Worm (Caenorhabditis elegans): Measurements from ENCODE around the gene gly-13.

Gene gly-13

ce11 chrX:9261626-9262189, 34.7 kb downstream of the gly-13 start:
- peak; percentile 5 for TF ChIP-seq elt-2 (tag; optimal IDR thresholded peaks at IDR 0.05)
- TF ChIP-seq eyg-1 (tag; optimal IDR thresholded peaks at IDR 0.05): no peak
- no peak for TF ChIP-seq ceh-9 (tag; optimal IDR thresholded peaks at IDR 0.05)

- no peak for TF ChIP-seq hlh-15 (tag; optimal IDR thresholded peaks at IDR 0.05)
- no peak for TF ChIP-seq pqm-1 (tag; optimal IDR thresholded peaks at IDR 0.05)
- no peak for TF ChIP-seq C38D4.7 (GFP tag; optimal IDR thresholded peaks at IDR 0.05)
- TF ChIP-seq F13H6.1 (tag; optimal IDR thresholded peaks at IDR 0.05): no peak
- TF ChIP-seq ceh-22 (tag; optimal IDR thresholded peaks at IDR 0.05): no peak
- no peak for TF ChIP-seq ceh-9 (tag; optimal IDR thresholded peaks at IDR 0.05)
- TF ChIP-seq unc-55 (GFP tag; optimal IDR thresholded peaks at IDR 0.05): no peak
- no peak for TF ChIP-seq ztf-16 (tag; optimal IDR thresholded peaks at IDR 0.05)
- TF ChIP-seq sdc-2 (tag; optimal IDR thresholded peaks at IDR 0.05): no peak
Measured at ce11 chrX:9259552-9259951, 36.9 kb downstream of the gly-13 start, which contains the start of gene F18G5.1. TSS of gene F18G5.1 (plus strand) at chrX:9259852.

ce11 chrX:9255993-9256392, 40.4 kb downstream of the gly-13 start:
- TF ChIP-seq gmeb-2 (tag; optimal IDR thresholded peaks at IDR 0.05): no peak
- TF ChIP-seq K09A11.1 (tag; optimal IDR thresholded peaks at IDR 0.05; ENCODE audit: insufficient read depth): no peak
- TF ChIP-seq ceh-18 (tag; optimal IDR thresholded peaks at IDR 0.05): no peak
- TF ChIP-seq Y22D7AL.16 (tag; optimal IDR thresholded peaks at IDR 0.05): no peak
- TF ChIP-seq syd-9 (tag; optimal IDR thresholded peaks at IDR 0.05): no peak
- TF ChIP-seq tbx-7 (tag; optimal IDR thresholded peaks at IDR 0.05): no peak
- TF ChIP-seq mec-3 (tag; optimal IDR thresholded peaks at IDR 0.05; ENCODE audit: borderline replicate concordance): no peak
- TF ChIP-seq pag-3 (tag; optimal IDR thresholded peaks at IDR 0.05; ENCODE audit: borderline replicate concordance): no peak
- TF ChIP-seq pha-2 (tag; optimal IDR thresholded peaks at IDR 0.05): no peak
- TF ChIP-seq elt-4 (tag; optimal IDR thresholded peaks at IDR 0.05): no peak
- TF ChIP-seq ztf-16 (tag; optimal IDR thresholded peaks at IDR 0.05): no peak
- no peak for TF ChIP-seq hlh-30 (tag; optimal IDR thresholded peaks at IDR 0.05; ENCODE audit: insufficient read depth)

- TF ChIP-seq pax-1 (tag; optimal IDR thresholded peaks at IDR 0.05) (no peak), unc-86 (tag; optimal IDR thresholded peaks at IDR 0.05) (no peak), sox-2 (GFP tag; IDR thresholded peaks at IDR 0.05) (no peak), K02D7.2 (tag; optimal IDR thresholded peaks at IDR 0.05) (no peak), ceh-6 (GFP tag; optimal IDR thresholded peaks at IDR 0.05) (no peak)
Measured at ce11 chrX:9251488-9251887, 44.9 kb downstream of the gly-13 start, which contains the start of gene pes-8. TSS of gene pes-8 (plus strand) at chrX:9251788.

ce11 chrX:9248083-9248805, 48.2 kb downstream of the gly-13 start:
- TF ChIP-seq nhr-232 (tag; optimal IDR thresholded peaks at IDR 0.05) (no peak), pqm-1 (tag; optimal IDR thresholded peaks at IDR 0.05) (no peak), fkh-6 (tag; optimal IDR thresholded peaks at IDR 0.05) (no peak), zip-5 (tag; optimal IDR thresholded peaks at IDR 0.05) (no peak), K09A11.1 (tag; optimal IDR thresholded peaks at IDR 0.05; ENCODE audit: insufficient read depth) (no peak), sdc-2 (tag; optimal IDR thresholded peaks at IDR 0.05) (no peak), hlh-8 (tag; optimal IDR thresholded peaks at IDR 0.05) (no peak), ceh-30 (tag; optimal IDR thresholded peaks at IDR 0.05) (no peak), ceh-22 (tag; optimal IDR thresholded peaks at IDR 0.05) (no peak), pros-1 (tag; optimal IDR thresholded peaks at IDR 0.05) (no peak), Y22D7AL.16 (tag; optimal IDR thresholded peaks at IDR 0.05) (no peak), pat-9 (tag; optimal IDR thresholded peaks at IDR 0.05) (no peak), sox-2 (GFP tag; IDR thresholded peaks at IDR 0.05) (no peak), pha-2 (tag; optimal IDR thresholded peaks at IDR 0.05) (no peak), ceh-14 (tag; optimal IDR thresholded peaks at IDR 0.05) (no peak), elt-2 (tag; optimal IDR thresholded peaks at IDR 0.05) (no peak), syd-9 (tag; optimal IDR thresholded peaks at IDR 0.05) (no peak)
